Worm (Caenorhabditis elegans) whole organism, L2 larva: ENCODE measurements around the gene Y19D10B.8.
A peak's percentile ranks its signal among the peaks of the same experiment; 100 is the strongest.
"Not testable (repeated sequence)": the region's sequence is repeated elsewhere in the genome, so short reads cannot be mapped to it uniquely, and the experiment has no call there.

ENCODE experiments used
- C34F6.9 ChIP-seq: fragments of 150-350 bp; optimal IDR thresholded peaks from 2 replicates; lab custom pipeline; 2014; ENCODE audit warnings: missing biosample characterization, missing genetic modification characterization
- F13H6.1 ChIP-seq: sonication (generic microtip); optimal IDR thresholded peaks from 2 replicates; lab custom pipeline; 2016; ENCODE audit warnings: missing genetic modification characterization, missing compliant biosample characterization
- R02D3.7 ChIP-seq: fragments of 150-350 bp; optimal IDR thresholded peaks from 2 replicates; lab custom pipeline; 2014; ENCODE audit warnings: missing biosample characterization, missing genetic modification characterization
- Y55F3AM.14 ChIP-seq: fragments of 200-800 bp; sonication (Bioruptor generic); optimal IDR thresholded peaks from 2 replicates; lab custom pipeline; 2018; ENCODE audit warnings: mild to moderate bottlenecking, missing genetic modification characterization, missing compliant biosample characterization
- ZK546.5 ChIP-seq: sonication (generic microtip); optimal IDR thresholded peaks from 2 replicates; lab custom pipeline; 2017; ENCODE audit warnings: missing biosample characterization, missing genetic modification characterization
- alr-1 ChIP-seq: fragments of 150-350 bp; optimal IDR thresholded peaks from 2 replicates; lab custom pipeline; 2014; ENCODE audit warnings: missing biosample characterization, missing genetic modification characterization
- aly-2 ChIP-seq: fragments of 150-350 bp; optimal IDR thresholded peaks from 2 replicates; lab custom pipeline; 2014; ENCODE audit warnings: missing biosample characterization, missing genetic modification characterization
- blmp-1 ChIP-seq: sonication (generic microtip); optimal IDR thresholded peaks from 2 replicates; lab custom pipeline; 2017; ENCODE audit warnings: missing genetic modification characterization, mild to moderate bottlenecking, missing compliant biosample characterization, antibody characterized with exemption, moderate library complexity; ENCODE audit not compliant: insufficient read depth
- ceh-16 ChIP-seq: fragments of 150-350 bp; optimal IDR thresholded peaks from 2 replicates; lab custom pipeline; 2014; ENCODE audit warnings: missing biosample characterization, missing genetic modification characterization
- ceh-82 ChIP-seq: fragments of 150-350 bp; optimal IDR thresholded peaks from 2 replicates; lab custom pipeline; 2014; ENCODE audit warnings: missing biosample characterization, missing genetic modification characterization
- crh-2 ChIP-seq: sonication (generic microtip); optimal IDR thresholded peaks from 2 replicates; lab custom pipeline; 2017; ENCODE audit warnings: missing biosample characterization, missing genetic modification characterization
- egl-27 ChIP-seq: sonication (generic microtip); optimal IDR thresholded peaks from 3 replicates; lab custom pipeline; 2017; ENCODE audit warnings: missing biosample characterization, missing genetic modification reagents, missing genetic modification characterization
- elt-1 ChIP-seq: fragments of 150-350 bp; optimal IDR thresholded peaks from 2 replicates; lab custom pipeline; 2014; ENCODE audit warnings: missing biosample characterization, missing genetic modification characterization
- fos-1 ChIP-seq: fragments of 150-350 bp; optimal IDR thresholded peaks from 2 replicates; lab custom pipeline; 2014; ENCODE audit warnings: missing biosample characterization, missing genetic modification characterization
- gmeb-1 ChIP-seq: fragments of 150-350 bp; optimal IDR thresholded peaks from 2 replicates; lab custom pipeline; 2014; ENCODE audit warnings: missing biosample characterization, missing genetic modification characterization
- lin-13 ChIP-seq: fragments of 150-350 bp; optimal IDR thresholded peaks from 2 replicates; lab custom pipeline; 2014; ENCODE audit warnings: missing biosample characterization, missing genetic modification reagents, missing genetic modification characterization
- lin-39 ChIP-seq: fragments of 150-350 bp; optimal IDR thresholded peaks from 2 replicates; lab custom pipeline; 2014; ENCODE audit warnings: missing biosample characterization, missing genetic modification reagents, missing genetic modification characterization
- lsy-2 ChIP-seq, 2 experiments: fragments of 150-350 bp in 1 of 2; sonication (generic microtip) in 1 of 2; optimal IDR thresholded peaks; 2 replicates each; lab custom pipeline; 2014 to 2017; ENCODE audit warnings: missing biosample characterization in 2 of 2, missing genetic modification characterization in 2 of 2
- mab-5 ChIP-seq: fragments of 150-350 bp; optimal IDR thresholded peaks from 2 replicates; lab custom pipeline; 2014; ENCODE audit warnings: missing biosample characterization, missing genetic modification characterization
- mbf-1 ChIP-seq: sonication (generic microtip); optimal IDR thresholded peaks from 2 replicates; lab custom pipeline; 2017; ENCODE audit warnings: missing biosample characterization, missing genetic modification characterization
- nhr-11 ChIP-seq: fragments of 150-350 bp; optimal IDR thresholded peaks from 2 replicates; lab custom pipeline; 2014; ENCODE audit warnings: missing biosample characterization, missing genetic modification characterization
- nhr-129 ChIP-seq: fragments of 150-350 bp; optimal IDR thresholded peaks from 2 replicates; lab custom pipeline; 2014; ENCODE audit warnings: missing biosample characterization, missing genetic modification characterization
- nhr-21 ChIP-seq: fragments of 150-350 bp; optimal IDR thresholded peaks from 2 replicates; lab custom pipeline; 2014; ENCODE audit warnings: missing biosample characterization, missing genetic modification characterization
- nhr-23 ChIP-seq: fragments of 150-350 bp; optimal IDR thresholded peaks from 2 replicates; lab custom pipeline; 2014; ENCODE audit warnings: missing biosample characterization, missing genetic modification reagents, missing genetic modification characterization
- nhr-237 ChIP-seq: fragments of 150-350 bp; optimal IDR thresholded peaks from 2 replicates; lab custom pipeline; 2014; ENCODE audit warnings: missing biosample characterization, missing genetic modification characterization
- nhr-25 ChIP-seq: fragments of 150-350 bp; sonication (generic microtip); optimal IDR thresholded peaks from 3 replicates; lab custom pipeline; 2014; ENCODE audit warnings: missing biosample characterization, missing genetic modification characterization
- sem-4 ChIP-seq: fragments of 150-350 bp; optimal IDR thresholded peaks from 2 replicates; lab custom pipeline; 2014; ENCODE audit warnings: missing biosample characterization, missing genetic modification reagents, missing genetic modification characterization
- skn-1 ChIP-seq: sonication (generic microtip); optimal IDR thresholded peaks from 2 replicates; lab custom pipeline; 2017; ENCODE audit warnings: missing biosample characterization, missing genetic modification characterization
- sma-3 ChIP-seq: sonication (generic microtip); optimal IDR thresholded peaks from 2 replicates; lab custom pipeline; 2016; ENCODE audit warnings: missing genetic modification reagents, missing genetic modification characterization, missing compliant biosample characterization
- sma-9 ChIP-seq, 2 experiments: fragments of 150-350 bp in 1 of 2; sonication (generic microtip) in 1 of 2; optimal IDR thresholded peaks; 2 replicates each; lab custom pipeline; 2014 to 2016; ENCODE audit warnings: missing genetic modification characterization in 2 of 2, mild to moderate bottlenecking in 1 of 2, missing biosample characterization in 1 of 2, missing compliant biosample characterization in 1 of 2, missing genetic modification reagents in 1 of 2, moderate library complexity in 1 of 2
- unc-55 ChIP-seq: fragments of 150-350 bp; sonication (generic microtip); optimal IDR thresholded peaks from 3 replicates; lab custom pipeline; 2014; ENCODE audit warnings: missing biosample characterization, missing genetic modification reagents, missing genetic modification characterization
- ztf-4 ChIP-seq: fragments of 150-350 bp; optimal IDR thresholded peaks from 2 replicates; lab custom pipeline; 2014; ENCODE audit warnings: missing biosample characterization, missing genetic modification characterization

Gene Y19D10B.8

DNA sequence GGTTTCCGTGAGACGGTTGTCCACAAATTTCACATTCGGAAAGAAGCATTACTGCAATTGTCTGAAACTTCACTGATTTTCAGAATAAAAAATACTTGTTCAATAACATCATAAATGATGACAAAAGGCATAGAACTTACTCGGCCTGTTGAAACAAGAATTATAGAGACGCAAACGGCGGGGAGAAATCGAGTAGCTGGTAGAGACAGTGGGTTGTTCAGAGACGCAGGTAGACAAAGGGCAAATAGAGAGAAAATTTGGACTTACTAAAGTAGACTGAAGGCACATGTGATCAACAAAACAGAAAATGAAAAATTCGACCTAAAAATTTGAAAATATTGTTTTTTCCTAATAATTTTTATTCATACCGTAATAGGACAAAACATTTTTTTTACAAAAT, 41.1 kb downstream of the Y19D10B.8 start, which contains the start of gene nhr-182:
TSS of gene nhr-182 (minus strand) at position 178 of the 400 bp plus-strand sequence.
- TF ChIP-seq nhr-237 (tag; lab: Kevin White, UChicago), result no peak
- TF ChIP-seq ztf-4 (tag; lab: Kevin White, UChicago), result no peak
- TF ChIP-seq egl-27 (tag; lab: Kevin White, UChicago), result no peak
- TF ChIP-seq Y55F3AM.14 (GFP tag; lab: Kevin White, UChicago), result no peak
- peak; percentile 18 for TF ChIP-seq fos-1 (tag; lab: Kevin White, UChicago)
- no peak for TF ChIP-seq R02D3.7
- TF ChIP-seq blmp-1 (tag; lab: Kevin White, UChicago), result no peak
- TF ChIP-seq lsy-2 (tag; optimal IDR thresholded peaks at IDR 0.05; lab: Kevin White, UChicago), result peak in 1 of 2 experiments; percentile 28
- peak; percentile 49 for TF ChIP-seq crh-2 (tag; lab: Kevin White, UChicago)
- peak; percentile 19 for TF ChIP-seq sma-9 (GFP tag; optimal IDR thresholded peaks at IDR 0.05; lab: Kevin White, UChicago)
- no peak for TF ChIP-seq sma-9 (tag; optimal IDR thresholded peaks at IDR 0.05; lab: Kevin White, UChicago)
- TF ChIP-seq sma-3 (GFP tag; lab: Kevin White, UChicago), result no peak
- no peak for TF ChIP-seq unc-55 (GFP tag; lab: Kevin White, UChicago)
- no peak for TF ChIP-seq lin-13
- TF ChIP-seq ceh-16 (tag; lab: Kevin White, UChicago), result no peak
- TF ChIP-seq gmeb-1 (tag; lab: Kevin White, UChicago), result no peak
- peak; percentile 27 for TF ChIP-seq C34F6.9
- no peak for TF ChIP-seq elt-1
- TF ChIP-seq nhr-23 (tag; lab: Kevin White, UChicago), result no peak
- peak; percentile 6 for TF ChIP-seq F13H6.1
- TF ChIP-seq skn-1 (tag; lab: Kevin White, UChicago), result peak; percentile 86
- no peak for TF ChIP-seq nhr-21 (tag; lab: Kevin White, UChicago)
- TF ChIP-seq nhr-11 (tag; lab: Kevin White, UChicago), result no peak
- TF ChIP-seq mbf-1 (tag; lab: Kevin White, UChicago), result no peak
- TF ChIP-seq nhr-129 (tag; lab: Kevin White, UChicago), result peak; percentile 28

- not testable (repeated sequence) for TF ChIP-seq ceh-16 (tag; lab: Kevin White, UChicago); C34F6.9; nhr-21 (tag; lab: Kevin White, UChicago)
Observed at ce11 chrV:2255191-2255590, 45.6 kb downstream of the Y19D10B.8 start, which contains the start of gene F41B5.1. Gene F41B5.1, plus strand, starts transcription at chrV:2255533.

DNA sequence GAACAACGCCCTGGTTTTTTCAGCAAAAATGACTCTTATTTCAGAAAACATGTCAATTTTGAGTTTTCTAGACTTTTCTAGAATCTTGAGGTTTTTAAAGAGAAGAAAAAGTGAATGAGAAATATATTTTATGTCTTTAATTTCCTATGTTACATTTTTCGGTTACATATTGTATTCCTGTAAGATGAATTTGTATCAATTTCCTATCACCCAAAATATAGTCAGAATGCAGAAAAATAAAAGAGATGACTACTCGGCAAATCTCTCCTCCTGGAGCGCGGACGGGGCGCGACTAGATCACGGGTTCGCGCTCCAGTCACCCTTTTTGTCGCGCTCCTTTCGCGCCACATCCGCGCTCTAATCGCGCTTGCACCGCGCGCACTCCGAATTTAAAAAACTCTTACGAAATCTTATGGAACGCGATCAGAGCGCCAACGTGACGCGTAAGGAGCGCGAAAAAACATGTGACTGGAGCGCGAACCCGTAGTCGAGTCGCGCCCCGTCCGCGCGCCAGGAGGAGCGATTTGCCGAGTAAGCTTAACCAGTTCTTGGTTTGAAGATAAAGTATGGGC, 46.2 kb downstream of the Y19D10B.8 start, which contains the start of gene str-253:
TSS of gene str-253 (minus strand) at position 51 of the 572 bp plus-strand sequence.
- TF ChIP-seq ZK546.5, result no peak
- TF ChIP-seq unc-55 (GFP tag; lab: Kevin White, UChicago), result no peak
- TF ChIP-seq nhr-11 (tag; lab: Kevin White, UChicago), result no peak
- TF ChIP-seq aly-2, result no peak
- TF ChIP-seq R02D3.7, result no peak
- TF ChIP-seq alr-1 (tag; lab: Kevin White, UChicago), result no peak
- TF ChIP-seq lin-39 (tag; lab: Kevin White, UChicago), result no peak
- TF ChIP-seq, all 48 proteins: peak for 0

DNA sequence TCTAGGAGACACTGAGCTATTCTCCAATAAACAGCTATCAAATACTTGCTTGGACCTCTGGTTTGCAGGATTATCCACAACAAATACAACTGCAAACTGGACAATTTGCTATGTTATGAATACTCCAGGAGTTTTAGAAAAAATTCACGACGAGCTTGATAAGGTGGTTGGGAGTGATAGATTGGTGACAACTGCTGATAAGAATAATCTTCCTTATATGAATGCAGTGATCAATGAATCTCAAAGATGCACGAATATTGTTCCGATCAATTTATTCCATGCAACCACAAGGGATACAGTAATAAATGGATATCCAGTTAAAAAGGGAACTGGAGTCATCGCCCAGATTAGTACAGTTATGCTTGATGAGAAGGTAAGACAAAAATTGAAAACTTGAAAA, 49.0 kb downstream of the Y19D10B.8 start:
- TF ChIP-seq gmeb-1 (tag; lab: Kevin White, UChicago) (no peak), ceh-82 (no peak), lsy-2 (tag; optimal IDR thresholded peaks at IDR 0.05; lab: Kevin White, UChicago) (no peak), sem-4 (no peak), mab-5 (no peak), fos-1 (tag; lab: Kevin White, UChicago) (peak; percentile 11)

DNA sequence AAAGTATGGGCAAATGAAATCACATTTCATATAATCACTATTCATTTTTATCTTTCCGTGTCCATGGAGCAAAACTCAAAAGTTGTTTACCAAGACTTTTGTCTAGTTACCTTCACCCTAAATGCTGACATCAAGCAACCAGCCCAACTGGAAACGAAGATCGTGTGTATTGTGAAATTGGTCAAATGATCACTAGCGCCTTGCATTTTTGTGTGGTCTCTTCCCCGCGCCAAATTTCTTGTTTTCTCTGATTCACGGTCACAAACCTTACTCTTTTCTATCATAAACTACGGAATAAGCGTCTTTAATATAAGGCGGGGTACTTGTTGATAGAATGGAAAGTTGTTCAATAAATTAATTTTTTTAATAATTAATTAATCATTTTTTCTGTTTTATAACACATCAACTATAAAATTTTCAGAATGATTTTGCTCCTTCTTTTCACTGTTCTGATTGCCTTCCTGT, 50.6 kb downstream of the Y19D10B.8 start, which contains the start of gene cyp-33C7:
TSS of gene cyp-33C7 (plus strand) at position 415 of the 465 bp plus-strand sequence.
- no peak for TF ChIP-seq nhr-21 (tag; lab: Kevin White, UChicago)
- peak; percentile 81 for TF ChIP-seq fos-1 (tag; lab: Kevin White, UChicago)
- peak; percentile 59 for TF ChIP-seq nhr-129 (tag; lab: Kevin White, UChicago)
- TF ChIP-seq C34F6.9, result peak; percentile 17
- TF ChIP-seq crh-2 (tag; lab: Kevin White, UChicago), result peak; percentile 46
- no peak for TF ChIP-seq elt-1
- no peak for TF ChIP-seq unc-55 (GFP tag; lab: Kevin White, UChicago)
- TF ChIP-seq skn-1 (tag; lab: Kevin White, UChicago), result peak; percentile 10
- TF ChIP-seq sma-9 (GFP tag; optimal IDR thresholded peaks at IDR 0.05; lab: Kevin White, UChicago), result peak; percentile 64
- no peak for TF ChIP-seq sma-9 (tag; optimal IDR thresholded peaks at IDR 0.05; lab: Kevin White, UChicago)
- peak; percentile 35 for TF ChIP-seq gmeb-1 (tag; lab: Kevin White, UChicago)
- no peak for TF ChIP-seq nhr-25 (tag; lab: Kevin White, UChicago)
- TF ChIP-seq lin-39 (tag; lab: Kevin White, UChicago), result no peak
